Worm (Caenorhabditis elegans) whole organism, mixed stage, embryonic: ENCODE data around the gene gst-34.

Source experiments
- M03D4.4 ChIP-seq: sonication (generic microtip); optimal IDR thresholded peaks from 2 replicates; lab custom pipeline; 2017; ENCODE audit warnings: mild to moderate bottlenecking, missing genetic modification characterization, missing compliant biosample characterization
- bed-3 ChIP-seq: fragments of 200-800 bp; sonication (Bioruptor generic); optimal IDR thresholded peaks from 3 replicates; lab custom pipeline; 2018; ENCODE audit warnings: mild to moderate bottlenecking, missing genetic modification characterization, moderate library complexity, missing compliant biosample characterization
- blmp-1 ChIP-seq: fragments of 150-350 bp; optimal IDR thresholded peaks from 2 replicates; lab custom pipeline; 2014; ENCODE audit warnings: missing biosample characterization, missing genetic modification characterization
- ceh-43 ChIP-seq: fragments of 200-800 bp; sonication (Bioruptor generic); optimal IDR thresholded peaks from 2 replicates; lab custom pipeline; 2018; ENCODE audit warnings: mild to moderate bottlenecking, missing genetic modification characterization, moderate library complexity, missing compliant biosample characterization
- ceh-83 ChIP-seq: fragments of 200-800 bp; sonication (Bioruptor generic); optimal IDR thresholded peaks from 2 replicates; lab custom pipeline; 2018; ENCODE audit warnings: mild to moderate bottlenecking, missing genetic modification characterization, missing compliant biosample characterization
- ces-1 ChIP-seq: fragments of 150-350 bp; optimal IDR thresholded peaks from 2 replicates; lab custom pipeline; 2014; ENCODE audit warnings: missing biosample characterization, missing genetic modification reagents, missing genetic modification characterization
- cnd-1 ChIP-seq: fragments of 200-800 bp; sonication (Bioruptor generic); optimal IDR thresholded peaks from 2 replicates; lab custom pipeline; 2018; ENCODE audit warnings: mild to moderate bottlenecking, missing genetic modification characterization, missing compliant biosample characterization
- drap-1 ChIP-seq: fragments of 200-800 bp; sonication (Bioruptor generic); optimal IDR thresholded peaks from 3 replicates; lab custom pipeline; 2018; ENCODE audit warnings: mild to moderate bottlenecking, missing genetic modification characterization, missing compliant biosample characterization
- elt-3 ChIP-seq: fragments of 150-350 bp; optimal IDR thresholded peaks from 2 replicates; lab custom pipeline; 2014; ENCODE audit warnings: missing biosample characterization, missing genetic modification characterization
- flh-1 ChIP-seq: fragments of 200-800 bp; sonication (Bioruptor generic); optimal IDR thresholded peaks from 2 replicates; lab custom pipeline; 2018; ENCODE audit warnings: mild to moderate bottlenecking, missing genetic modification characterization, moderate library complexity, missing compliant biosample characterization
- ham-2 ChIP-seq: fragments of 200-800 bp; sonication (Bioruptor generic); optimal IDR thresholded peaks from 2 replicates; lab custom pipeline; 2018; ENCODE audit warnings: mild to moderate bottlenecking, missing genetic modification characterization, missing compliant biosample characterization
- hlh-1 ChIP-seq: fragments of 150-350 bp; optimal IDR thresholded peaks from 2 replicates; lab custom pipeline; 2014; ENCODE audit warnings: missing biosample characterization, missing genetic modification reagents, missing genetic modification characterization
- lin-13 ChIP-seq: fragments of 150-350 bp; optimal IDR thresholded peaks from 2 replicates; lab custom pipeline; 2014; ENCODE audit warnings: missing biosample characterization, missing genetic modification characterization
- lsy-2 ChIP-seq: fragments of 150-350 bp; optimal IDR thresholded peaks from 2 replicates; lab custom pipeline; 2014; ENCODE audit warnings: missing biosample characterization, missing genetic modification characterization
- mab-5 ChIP-seq: fragments of 150-350 bp; optimal IDR thresholded peaks from 2 replicates; lab custom pipeline; 2014; ENCODE audit warnings: missing biosample characterization, missing genetic modification characterization
- mep-1 ChIP-seq: fragments of 150-350 bp; optimal IDR thresholded peaks from 2 replicates; lab custom pipeline; 2017; ENCODE audit warnings: missing biosample characterization, missing genetic modification reagents, missing genetic modification characterization, inconsistent platforms
- mls-2 ChIP-seq: sonication (generic microtip); optimal IDR thresholded peaks from 2 replicates; lab custom pipeline; 2016; ENCODE audit warnings: mild to moderate bottlenecking, missing genetic modification characterization, moderate library complexity, missing compliant biosample characterization
- nhr-12 ChIP-seq: fragments of 150-350 bp; optimal IDR thresholded peaks from 2 replicates; lab custom pipeline; 2014; ENCODE audit warnings: missing biosample characterization, missing genetic modification characterization
- nhr-2 ChIP-seq: fragments of 150-350 bp; optimal IDR thresholded peaks from 2 replicates; lab custom pipeline; 2014; ENCODE audit warnings: missing biosample characterization, missing genetic modification characterization
- nhr-237 ChIP-seq: fragments of 150-350 bp; optimal IDR thresholded peaks from 2 replicates; lab custom pipeline; 2014; ENCODE audit warnings: missing biosample characterization, missing genetic modification characterization
- nhr-76 ChIP-seq: sonication (generic microtip); optimal IDR thresholded peaks from 2 replicates; lab custom pipeline; 2017; ENCODE audit warnings: missing biosample characterization, missing genetic modification characterization
- pha-4 ChIP-seq: fragments of 150-350 bp; optimal IDR thresholded peaks from 2 replicates; lab custom pipeline; 2018; ENCODE audit warnings: missing biosample characterization, missing genetic modification reagents, missing genetic modification characterization
- snpc-4 ChIP-seq: fragments of 150-350 bp; optimal IDR thresholded peaks from 2 replicates; lab custom pipeline; 2014; ENCODE audit warnings: missing biosample characterization, missing genetic modification characterization
- sptf-1 ChIP-seq: sonication (generic microtip); optimal IDR thresholded peaks from 2 replicates; lab custom pipeline; 2017; ENCODE audit warnings: mild to moderate bottlenecking, missing genetic modification characterization, moderate library complexity, missing compliant biosample characterization
- tbx-8 ChIP-seq: fragments of 200-800 bp; sonication (Bioruptor generic); optimal IDR thresholded peaks from 2 replicates; lab custom pipeline; 2018; ENCODE audit warnings: mild to moderate bottlenecking, missing genetic modification characterization, moderate library complexity, missing compliant biosample characterization
- unc-120 ChIP-seq: sonication (generic microtip); optimal IDR thresholded peaks from 2 replicates; lab custom pipeline; 2017; ENCODE audit warnings: missing genetic modification characterization, missing compliant biosample characterization; ENCODE audit not compliant: poor library complexity, severe bottlenecking
- unc-39 ChIP-seq: fragments of 150-350 bp; optimal IDR thresholded peaks from 2 replicates; lab custom pipeline; 2014; ENCODE audit warnings: missing biosample characterization, missing genetic modification characterization
- unc-62 ChIP-seq: fragments of 150-350 bp; optimal IDR thresholded peaks from 2 replicates; lab custom pipeline; 2014; ENCODE audit warnings: missing biosample characterization, missing genetic modification reagents, missing genetic modification characterization
- zip-8 ChIP-seq: fragments of 150-350 bp; optimal IDR thresholded peaks from 2 replicates; lab custom pipeline; 2014; ENCODE audit warnings: missing biosample characterization, missing genetic modification characterization
- ztf-11 ChIP-seq: fragments of 150-350 bp; optimal IDR thresholded peaks from 2 replicates; lab custom pipeline; 2014; ENCODE audit warnings: missing biosample characterization, missing genetic modification characterization

Gene gst-34

DNA sequence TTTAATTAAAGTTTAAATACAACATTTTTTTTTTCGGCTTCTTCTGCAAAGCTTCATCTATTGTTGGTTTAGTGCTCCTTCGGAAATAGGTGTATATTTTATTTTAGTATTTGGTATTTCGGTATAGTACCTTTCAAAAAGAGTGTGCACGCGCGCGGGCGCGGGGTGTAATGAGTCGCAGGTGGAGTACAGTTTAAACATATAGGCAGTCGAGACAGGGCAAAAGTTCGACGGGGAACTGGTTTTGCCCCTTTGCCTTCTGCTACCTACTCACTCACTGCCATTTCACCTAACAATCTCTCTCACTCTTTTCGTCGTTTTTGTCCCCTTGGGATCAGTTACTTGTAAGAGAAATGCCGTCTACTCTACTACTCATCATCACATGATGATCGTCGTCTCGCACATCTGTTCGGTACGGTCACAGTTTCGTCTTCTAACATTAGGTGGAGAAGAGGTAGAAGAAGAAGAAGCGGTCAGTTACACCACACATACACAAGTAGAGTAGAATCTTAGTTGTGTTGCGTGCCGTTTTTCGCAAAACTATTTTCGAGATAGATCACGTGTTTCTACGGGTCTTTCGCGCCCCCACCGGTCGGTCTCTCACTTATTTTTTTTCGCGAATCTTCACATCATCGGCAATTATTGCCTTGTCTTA is 29.3 kb upstream of the gst-34 start:
- no peak for TF ChIP-seq lin-13 (tag; lab: Kevin White, UChicago)

DNA sequence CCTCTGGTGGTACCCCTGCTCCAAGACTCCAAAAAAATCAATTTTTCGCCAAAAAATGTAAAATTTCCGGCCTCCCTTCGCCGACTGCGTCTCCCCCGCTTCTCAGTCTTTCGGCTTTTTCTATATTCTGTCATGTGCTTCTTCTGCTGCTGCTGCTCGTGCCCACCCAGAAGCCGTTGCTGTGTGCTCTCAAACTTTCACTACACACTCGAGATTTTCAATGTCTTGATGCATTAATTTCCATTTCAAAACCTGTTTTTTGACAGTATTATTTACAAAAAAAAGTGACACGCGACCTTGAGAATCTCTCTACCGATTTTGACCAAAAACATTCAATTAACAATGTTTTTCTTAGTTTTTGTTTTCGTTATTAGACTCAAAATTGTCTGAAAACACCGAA is 26.3 kb upstream of the gst-34 start:
- TF ChIP-seq unc-120 (tag; lab: Kevin White, UChicago) = no peak
- TF ChIP-seq nhr-237 = no peak
- TF ChIP-seq snpc-4 = no peak
- no peak for TF ChIP-seq drap-1
- TF ChIP-seq ceh-83 (GFP tag; lab: Kevin White, UChicago) = no peak
- TF ChIP-seq nhr-76 (tag; lab: Kevin White, UChicago) = no peak

DNA sequence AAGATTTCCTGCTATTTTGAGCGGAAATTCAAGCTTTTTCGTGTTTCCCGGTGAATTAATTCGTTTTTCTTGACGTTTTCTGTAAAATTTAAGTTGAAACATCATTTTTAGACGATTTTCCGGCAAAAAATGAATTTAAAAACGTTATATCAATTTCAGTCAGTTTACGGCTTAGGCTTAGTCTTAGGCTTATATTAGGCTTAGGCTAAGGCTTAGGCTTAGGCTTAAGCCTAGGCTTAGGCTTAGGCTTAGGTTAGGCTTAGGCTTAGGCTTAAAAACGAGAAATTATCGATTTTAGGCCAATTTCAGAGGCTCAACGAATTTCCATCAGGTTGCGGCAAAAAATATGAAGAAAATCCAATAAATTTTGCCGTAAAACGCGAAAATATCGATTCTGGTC is 25.8 kb upstream of the gst-34 start:
- no peak for TF ChIP-seq mab-5 (tag; lab: Kevin White, UChicago)
- no peak for TF ChIP-seq blmp-1
- no peak for TF ChIP-seq bed-3 (GFP tag; lab: Kevin White, UChicago)
- no peak for TF ChIP-seq nhr-2 (tag; lab: Kevin White, UChicago)
- no peak for TF ChIP-seq flh-1 (GFP tag; lab: Kevin White, UChicago)
- TF ChIP-seq hlh-1 = no peak
- TF ChIP-seq M03D4.4 (tag; lab: Kevin White, UChicago) = no peak
- no peak for TF ChIP-seq zip-8 (tag; lab: Kevin White, UChicago)
- no peak for TF ChIP-seq nhr-76 (tag; lab: Kevin White, UChicago)
- no peak for TF ChIP-seq mls-2 (tag; lab: Kevin White, UChicago)
- no peak for TF ChIP-seq elt-3 (tag; lab: Kevin White, UChicago)
- no peak for TF ChIP-seq unc-120 (tag; lab: Kevin White, UChicago)
- no peak for TF ChIP-seq ham-2 (GFP tag; lab: Kevin White, UChicago)
- TF ChIP-seq lsy-2 (tag; lab: Kevin White, UChicago) = no peak

DNA sequence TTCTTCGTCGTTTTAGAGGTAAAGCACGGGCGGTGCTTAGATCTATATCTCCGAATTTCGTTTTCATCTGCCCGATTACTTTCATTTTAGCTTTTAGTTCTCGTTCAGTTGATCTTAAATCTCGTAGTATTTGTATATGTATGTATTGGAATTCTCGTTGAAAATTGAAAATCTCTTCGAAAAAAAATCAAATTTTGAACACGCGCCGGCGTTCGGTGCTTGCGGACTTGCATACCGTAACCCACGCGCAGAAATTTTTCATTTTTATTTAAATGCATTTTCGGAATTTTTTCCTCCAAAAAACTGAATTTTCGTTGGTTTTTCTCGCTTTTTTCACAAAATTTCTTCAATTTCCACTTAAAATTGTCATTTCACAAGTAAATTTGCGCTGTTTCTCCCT is 25.1 kb upstream of the gst-34 start:
- TF ChIP-seq mep-1 (tag; lab: Kevin White, UChicago) (peak; percentile 3), flh-1 (GFP tag; lab: Kevin White, UChicago) (no peak), ztf-11 (tag; lab: Kevin White, UChicago) (no peak), lsy-2 (tag; lab: Kevin White, UChicago) (peak; percentile 93)

DNA sequence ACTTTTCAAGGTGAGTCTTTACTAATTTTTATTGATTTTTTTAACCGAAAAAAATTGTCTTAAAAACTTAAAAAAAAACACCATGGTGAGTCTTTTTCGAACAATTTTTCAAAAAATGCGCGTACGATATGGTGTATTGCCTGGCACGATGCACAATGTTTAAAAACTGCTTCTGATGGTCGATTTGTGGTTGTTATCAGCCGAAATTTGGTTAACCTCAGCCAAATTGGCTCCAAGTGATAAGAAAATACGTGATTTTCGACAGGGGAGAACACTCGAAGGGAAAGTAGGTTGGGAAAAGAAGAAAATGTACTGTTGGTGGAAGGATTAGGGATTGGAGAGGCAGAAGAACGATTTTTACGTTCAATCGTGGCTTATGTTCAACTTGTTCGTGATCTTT is 24.5 kb upstream of the gst-34 start:
- TF ChIP-seq nhr-2 (tag; lab: Kevin White, UChicago) = no peak
- no peak for TF ChIP-seq unc-120 (tag; lab: Kevin White, UChicago)
- no peak for TF ChIP-seq ceh-43 (GFP tag; lab: Kevin White, UChicago)
- no peak for TF ChIP-seq nhr-12
- TF ChIP-seq elt-3 (tag; lab: Kevin White, UChicago) = no peak
- no peak for TF ChIP-seq unc-62
- no peak for TF ChIP-seq hlh-1
- TF ChIP-seq drap-1 = no peak
- no peak for TF ChIP-seq zip-8 (tag; lab: Kevin White, UChicago)
- TF ChIP-seq bed-3 (GFP tag; lab: Kevin White, UChicago) = no peak
- no peak for TF ChIP-seq unc-39 (tag; lab: Kevin White, UChicago)
- TF ChIP-seq ham-2 (GFP tag; lab: Kevin White, UChicago) = no peak
- no peak for TF ChIP-seq cnd-1 (tag; lab: Kevin White, UChicago)
- no peak for TF ChIP-seq lsy-2 (tag; lab: Kevin White, UChicago)
- TF ChIP-seq pha-4 (tag; lab: Kevin White, UChicago) = no peak
- no peak for TF ChIP-seq lin-13 (tag; lab: Kevin White, UChicago)
- no peak for TF ChIP-seq tbx-8 (GFP tag; lab: Kevin White, UChicago)
- TF ChIP-seq ces-1 (GFP tag; lab: Kevin White, UChicago) = no peak
- TF ChIP-seq sptf-1 = no peak
- TF ChIP-seq ztf-11 (tag; lab: Kevin White, UChicago) = no peak

DNA sequence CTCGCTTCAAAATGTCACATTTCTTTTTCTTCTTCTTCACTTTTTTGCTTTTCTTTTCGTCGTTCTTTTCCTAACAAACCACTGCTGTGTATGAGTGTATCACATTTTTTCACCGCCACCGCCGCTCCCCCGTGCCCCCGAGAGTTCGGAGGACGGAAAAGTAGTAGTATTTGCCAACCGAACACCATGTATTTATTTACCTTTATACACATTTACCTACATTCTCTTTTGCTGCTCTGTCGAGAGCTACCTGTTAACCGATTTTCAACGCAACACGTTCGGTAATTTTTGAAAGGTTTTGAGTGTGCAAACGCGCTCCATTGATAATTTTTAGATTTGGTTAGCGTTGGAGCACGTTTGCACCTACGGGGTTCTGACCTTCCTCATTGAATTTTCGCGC is 23.2 kb upstream of the gst-34 start:
- TF ChIP-seq M03D4.4 (tag; lab: Kevin White, UChicago) (no peak), nhr-76 (tag; lab: Kevin White, UChicago) (no peak), lsy-2 (tag; lab: Kevin White, UChicago) (no peak), ham-2 (GFP tag; lab: Kevin White, UChicago) (no peak), nhr-2 (tag; lab: Kevin White, UChicago) (no peak), ces-1 (GFP tag; lab: Kevin White, UChicago) (no peak), hlh-1 (no peak)
- TF ChIP-seq, all 35 proteins: peak for 0
